Fruit fly (Drosophila melanogaster): Measurements from ENCODE around the gene CG11836.

- no peak for TF ChIP-seq Dll (optimal IDR thresholded peaks at IDR 0.05)
- no peak for TF ChIP-seq CG8478 (optimal IDR thresholded peaks at IDR 0.05)
These were observed 10.5 kb upstream of the CG11836 start for dm6 chr3R:25060462-25060861.
